Fruit fly (Drosophila melanogaster): ENCODE measurements around the gene Diap1.

Gene Diap1

DNA sequence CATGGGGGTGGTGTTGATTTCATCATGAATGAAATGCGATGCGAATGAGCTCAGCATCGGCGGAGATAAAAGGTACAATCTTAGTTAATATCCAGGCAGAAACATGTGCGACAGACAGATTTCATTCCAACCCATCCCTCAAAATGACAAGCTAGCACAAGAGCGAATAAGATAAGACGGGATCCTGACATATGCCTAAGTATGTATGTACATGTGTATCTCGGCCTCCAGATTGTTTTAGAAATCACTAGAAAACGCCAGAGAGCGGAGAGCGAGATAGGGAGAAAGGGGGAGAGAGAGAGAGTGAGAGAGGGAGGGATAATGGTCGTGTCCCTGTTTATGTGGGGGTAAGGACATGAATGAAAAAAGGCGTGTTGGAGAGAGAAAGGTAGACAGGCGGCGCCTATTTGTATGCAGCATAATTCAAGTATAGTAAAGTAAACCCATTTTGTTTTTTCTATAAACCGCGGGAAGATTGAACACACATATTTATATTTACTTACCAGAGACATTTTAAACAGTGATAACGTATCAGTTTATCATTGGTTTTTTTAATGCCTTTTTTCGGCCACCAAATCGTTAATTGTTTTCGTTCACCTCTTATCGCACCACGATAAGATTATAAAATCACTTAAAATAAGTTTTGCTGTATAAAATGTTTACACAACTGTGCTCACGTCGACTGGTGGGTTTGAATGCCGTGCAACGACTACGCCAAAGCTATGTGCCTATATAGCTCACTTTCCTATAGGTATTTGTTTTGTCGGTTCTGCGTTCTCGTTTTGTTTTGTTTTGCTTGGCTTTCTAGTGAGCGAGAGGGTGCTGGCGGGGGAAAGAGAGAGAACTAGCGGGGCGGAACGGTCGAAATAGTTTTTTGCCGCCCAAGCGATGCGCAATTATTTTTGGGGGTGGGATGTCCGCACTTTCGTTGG is 613 bp downstream of the Diap1 start:
- TF ChIP-seq noc (tag; optimal IDR thresholded peaks at IDR 0.05), result peak; percentile 63

DNA sequence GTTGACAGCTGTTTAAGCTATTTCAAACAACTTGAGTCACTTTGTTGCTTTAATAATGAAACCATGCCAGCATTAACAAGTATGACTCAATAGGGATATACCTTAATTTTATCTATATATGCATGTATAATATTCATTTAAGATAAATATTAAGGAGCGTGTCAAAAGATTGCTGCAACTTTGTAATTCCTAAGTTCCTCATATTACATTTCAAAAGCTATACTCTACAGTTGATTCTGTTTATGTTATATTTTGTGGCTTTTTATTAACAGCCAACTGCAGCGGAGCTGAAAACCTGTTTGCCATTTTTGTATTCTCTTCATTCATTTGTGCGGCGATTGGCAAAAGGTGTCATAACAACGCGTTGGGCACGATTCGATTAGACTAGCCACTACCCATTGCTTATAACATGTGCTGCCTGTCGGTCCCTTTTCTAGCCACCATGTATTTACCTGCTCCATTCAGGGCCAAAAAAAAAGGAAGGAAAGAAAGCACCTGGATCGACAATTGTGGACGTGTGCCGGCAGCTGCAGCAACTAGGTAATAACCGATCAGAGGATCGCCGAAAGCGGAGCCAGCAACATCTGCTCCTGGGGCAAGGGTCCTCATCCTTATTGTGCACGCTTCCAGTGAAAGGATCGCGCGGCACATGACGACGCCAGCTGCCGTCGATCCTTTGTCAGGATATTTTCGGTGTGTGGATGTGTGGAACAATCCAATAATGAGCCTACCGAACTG is 1.9 kb downstream of the Diap1 start:
- TF ChIP-seq noc (tag; optimal IDR thresholded peaks at IDR 0.05), result no peak

DNA sequence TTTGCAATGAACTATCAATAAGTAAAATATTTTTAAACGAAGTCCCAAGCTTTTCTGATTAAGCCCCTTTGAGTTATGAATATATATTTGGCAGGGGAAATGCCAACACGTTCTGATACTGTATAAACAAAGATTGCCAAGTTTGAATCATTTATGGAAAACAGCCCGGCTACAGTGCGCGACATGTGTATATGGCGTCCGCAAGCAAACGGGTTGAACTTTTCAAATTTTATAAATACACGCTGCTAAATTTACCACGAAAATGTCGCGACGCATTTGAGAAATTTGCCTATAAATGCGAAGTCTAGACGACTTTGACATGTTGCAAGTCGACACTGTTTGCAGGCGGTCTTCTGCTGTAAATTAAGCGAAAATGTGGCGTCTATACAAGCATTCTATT is 2.7 kb downstream of the Diap1 start:
- peak; percentile 63 for TF ChIP-seq noc (tag; optimal IDR thresholded peaks at IDR 0.05)

DNA sequence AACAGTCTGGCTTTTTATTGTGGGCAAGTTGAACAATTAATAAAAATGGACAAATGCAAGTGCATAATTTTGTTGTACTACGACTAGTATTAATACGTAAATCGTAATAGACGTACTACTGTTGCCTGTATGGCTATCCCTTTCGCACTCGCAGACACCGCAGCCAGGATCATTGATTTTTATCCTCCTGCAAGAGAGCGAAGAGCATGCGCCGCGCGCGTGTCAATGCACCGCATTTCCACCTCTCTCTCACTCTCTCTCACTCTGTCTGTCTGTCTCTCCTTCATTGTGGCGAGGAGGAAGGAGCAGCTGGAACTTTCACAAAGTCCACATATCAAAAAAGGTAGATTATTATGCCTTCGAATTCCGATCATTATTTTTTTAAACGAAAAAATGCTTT is 3.7 kb downstream of the Diap1 start:
- TF ChIP-seq noc (tag; optimal IDR thresholded peaks at IDR 0.05), result no peak

DNA sequence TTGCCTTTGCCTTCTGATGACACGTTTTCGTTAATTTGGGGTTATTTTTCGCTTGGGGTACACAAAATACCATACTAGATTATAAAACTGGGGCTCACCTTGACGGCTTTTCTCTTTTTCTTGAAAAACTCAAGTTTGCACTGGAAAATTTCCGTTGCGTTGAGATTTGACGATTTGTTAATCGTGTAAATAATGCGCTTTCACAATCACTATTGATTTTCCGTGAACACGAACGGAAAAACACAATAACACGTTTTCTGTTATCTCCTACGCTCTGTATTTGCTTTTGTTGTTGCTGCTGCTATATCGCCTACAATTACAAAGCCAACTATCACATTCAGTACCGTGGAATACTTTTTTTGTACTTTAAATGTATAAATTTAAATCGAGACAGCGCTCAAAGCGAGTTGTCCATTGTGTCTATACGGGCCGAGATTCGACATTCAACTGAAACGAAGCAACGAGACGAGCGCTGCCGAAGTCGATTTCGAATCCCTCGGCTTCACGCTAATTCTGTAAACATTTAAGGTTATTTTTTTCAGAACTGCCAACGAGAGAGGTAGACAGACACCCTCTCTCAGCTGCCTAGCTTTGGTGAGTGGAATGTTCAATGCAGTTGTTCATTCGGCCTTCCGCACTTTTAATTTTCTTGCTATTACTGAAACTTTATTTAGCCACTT is 4.3 kb downstream of the Diap1 start:
- peak; percentile 68 for TF ChIP-seq noc (tag; optimal IDR thresholded peaks at IDR 0.05)

DNA sequence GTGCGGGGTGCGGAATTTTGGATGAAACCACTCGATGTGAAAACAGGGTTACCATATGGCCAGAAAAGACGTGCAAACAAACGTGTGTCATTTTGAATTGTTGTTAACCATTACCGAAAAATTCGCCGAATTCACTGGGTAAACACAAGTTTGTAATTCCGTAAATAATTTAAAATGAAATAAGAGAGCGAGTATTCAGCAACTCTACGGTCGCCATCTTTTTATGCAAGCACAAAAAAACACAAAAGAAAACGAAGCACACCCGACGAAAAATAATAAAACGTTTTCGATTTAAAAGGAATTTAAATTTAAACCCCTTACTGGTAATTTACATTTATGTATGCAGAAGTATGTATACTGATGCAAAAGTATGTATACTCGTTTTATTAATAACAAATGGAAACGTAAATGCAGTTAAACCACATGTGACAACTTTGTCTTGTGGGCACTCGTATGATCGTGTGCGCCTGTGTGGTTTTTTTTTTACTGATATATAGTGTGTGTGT is 5.0 kb downstream of the Diap1 start:
- peak; percentile 97 for TF ChIP-seq noc (tag; optimal IDR thresholded peaks at IDR 0.05)

DNA sequence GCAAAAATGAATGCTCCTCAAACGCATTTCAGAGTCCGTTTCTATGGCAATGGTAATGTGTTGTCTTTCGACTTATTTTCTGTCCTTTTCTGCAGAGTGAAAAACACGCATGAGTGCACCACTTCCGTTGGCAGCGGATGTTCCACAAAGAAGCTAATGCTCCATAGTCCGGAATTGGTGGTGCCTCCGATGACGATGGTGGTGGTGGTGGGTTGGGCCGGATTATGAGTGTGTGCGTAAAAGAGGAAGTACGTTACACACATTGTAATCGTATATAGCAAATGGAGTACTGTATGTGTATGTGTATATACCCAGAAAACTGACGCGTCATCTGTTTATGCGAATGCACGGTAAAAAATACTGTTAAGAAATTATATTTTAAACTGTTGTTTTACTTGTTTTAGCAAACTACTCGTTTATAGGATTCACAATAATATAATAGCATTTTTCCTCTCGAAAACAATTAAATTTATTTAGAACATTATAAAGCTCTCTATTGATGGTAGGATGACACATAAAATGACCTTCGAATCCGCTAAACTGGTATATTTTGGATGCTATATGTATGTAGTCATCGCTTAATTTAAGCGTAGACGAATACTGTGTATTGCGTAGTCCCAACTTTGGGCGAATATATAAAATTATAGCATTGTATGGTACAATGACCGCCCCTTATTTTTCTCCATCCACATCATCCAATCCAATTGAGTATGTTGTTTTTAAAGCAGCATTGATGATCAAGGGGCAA is 5.6 kb downstream of the Diap1 start:
- TF ChIP-seq noc (tag; optimal IDR thresholded peaks at IDR 0.05), result no peak

DNA sequence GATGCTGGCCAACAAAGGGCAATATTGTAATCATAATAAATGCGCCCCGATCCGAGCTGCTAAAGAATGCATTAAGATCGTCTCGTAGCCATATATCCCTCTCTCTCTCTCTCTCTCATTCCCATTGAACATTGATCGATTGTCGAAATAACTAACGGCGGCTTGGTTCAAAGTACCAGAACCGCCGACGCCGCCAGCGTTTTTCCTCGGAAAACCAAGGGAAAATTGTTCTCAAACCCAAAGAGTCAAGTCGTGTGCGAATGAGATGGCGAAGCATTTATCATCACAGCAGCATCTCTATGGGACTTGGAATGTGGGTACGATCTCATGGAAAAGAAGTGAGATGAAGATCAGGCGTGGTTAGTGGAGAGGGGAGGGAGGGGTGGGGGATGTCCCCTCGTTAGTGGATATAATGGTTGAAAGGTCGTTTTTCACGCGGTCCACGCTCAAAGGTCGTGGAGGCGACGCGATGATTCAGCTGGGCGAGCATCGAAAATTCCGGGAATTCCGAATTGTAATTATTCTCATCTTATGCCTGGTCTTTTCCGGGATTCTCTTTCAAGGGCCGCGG is 7.0 kb downstream of the Diap1 start:
- no peak for TF ChIP-seq noc (tag; optimal IDR thresholded peaks at IDR 0.05)

DNA sequence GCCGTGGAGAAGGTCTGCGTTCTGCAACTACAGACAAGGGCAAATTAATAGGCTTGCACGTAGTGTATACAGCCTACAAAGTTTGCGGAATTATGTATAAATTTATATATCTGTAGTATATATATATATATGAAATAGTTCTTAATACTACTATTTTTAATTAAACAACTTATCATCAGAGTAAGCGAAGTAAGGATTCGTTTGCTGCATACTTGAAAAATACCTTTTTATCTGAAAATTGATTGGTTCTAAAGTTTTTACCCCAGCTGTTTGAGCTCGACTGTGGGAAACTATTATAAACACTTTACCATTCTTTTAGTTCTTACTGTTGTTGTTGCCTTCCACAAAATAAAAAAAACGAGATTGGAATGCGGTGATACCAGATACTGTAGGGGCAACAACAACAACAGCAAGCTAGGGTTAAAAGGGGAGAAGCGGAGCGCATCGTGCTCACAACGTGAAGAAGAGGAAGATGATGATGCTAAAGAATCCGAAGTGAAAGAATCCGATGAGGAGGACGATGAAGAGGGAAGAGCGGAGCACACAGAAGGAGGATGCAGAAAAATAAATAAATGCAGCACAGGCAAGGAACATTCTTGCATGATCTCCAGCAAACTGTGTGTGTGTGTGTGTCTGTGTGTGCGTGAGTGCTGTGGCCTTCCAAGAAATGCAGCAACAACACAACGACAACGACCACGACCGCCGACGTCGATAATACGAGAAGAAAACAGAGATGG is 7.6 kb downstream of the Diap1 start:
- no peak for TF ChIP-seq noc (tag; optimal IDR thresholded peaks at IDR 0.05)

DNA sequence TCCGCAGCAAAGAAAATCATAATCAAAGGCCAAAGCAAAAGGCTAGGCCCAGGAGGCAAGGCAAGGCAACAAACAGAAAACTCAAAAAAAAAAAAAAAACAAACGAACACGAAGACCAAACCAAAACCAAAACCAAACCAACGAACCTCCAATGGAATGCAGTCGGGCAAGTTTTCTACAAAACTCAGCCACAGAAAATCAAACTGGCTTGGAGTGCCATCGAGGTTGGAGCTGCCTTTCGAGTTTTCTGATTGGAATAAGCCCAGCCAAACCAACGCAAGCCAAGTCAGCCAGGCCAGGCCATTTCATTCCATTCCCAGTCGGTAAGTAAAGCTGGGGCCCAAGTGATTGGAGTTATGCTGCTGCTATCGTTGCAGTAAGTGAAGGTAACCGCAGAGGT is 8.2 kb downstream of the Diap1 start:
- TF ChIP-seq noc (tag; optimal IDR thresholded peaks at IDR 0.05), result no peak

DNA sequence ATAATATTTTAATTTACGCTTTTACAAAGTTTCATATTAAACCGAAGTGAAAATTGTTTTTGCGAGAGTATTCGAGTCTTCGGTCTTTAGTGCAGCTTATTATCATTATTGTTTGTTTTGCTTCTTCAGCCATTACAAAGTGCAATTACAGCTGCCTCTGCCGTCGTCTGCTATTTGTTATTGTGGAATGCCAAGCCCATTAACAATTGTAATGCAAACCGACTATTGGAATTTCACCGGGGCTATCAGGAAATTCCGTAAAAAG is 8.8 kb downstream of the Diap1 start:
- TF ChIP-seq noc (tag; optimal IDR thresholded peaks at IDR 0.05), result no peak

DNA sequence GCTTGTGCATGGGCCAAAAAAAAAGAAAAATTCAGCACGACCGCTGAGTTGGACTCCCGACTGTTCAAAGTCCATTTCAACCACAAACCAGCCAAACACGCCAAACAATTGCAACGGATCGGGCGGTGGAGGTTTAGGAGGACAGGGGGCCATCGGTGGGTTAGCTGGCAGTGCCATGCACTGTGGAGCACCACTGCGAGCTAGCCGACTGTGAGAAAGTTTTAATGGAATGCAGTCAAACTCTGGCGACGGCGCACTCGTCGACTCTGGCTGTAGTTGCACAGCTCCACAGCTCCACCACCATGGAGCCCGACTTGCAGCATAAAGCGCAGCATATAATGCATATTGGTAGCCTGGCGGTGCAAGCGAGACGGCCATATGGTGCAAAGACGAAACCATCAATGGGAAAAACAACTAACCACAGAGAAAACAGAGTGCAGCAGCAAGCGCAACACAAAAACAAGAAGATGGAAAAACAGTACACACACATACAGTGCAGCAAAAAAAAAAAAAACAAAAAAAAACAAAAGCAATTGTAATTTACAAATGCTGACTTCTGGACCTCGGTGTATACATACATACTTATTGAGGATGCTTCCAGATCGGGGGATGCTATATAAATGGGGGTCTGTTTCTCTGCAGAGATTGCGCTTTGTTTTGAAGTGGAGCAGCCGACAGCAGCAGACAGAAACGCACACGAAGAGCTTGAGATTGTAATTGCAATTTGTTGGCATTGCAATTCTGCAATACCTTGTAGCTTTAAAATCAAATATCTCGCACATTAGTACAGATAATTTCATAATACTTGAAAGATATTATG is 9.4 kb downstream of the Diap1 start:
- no peak for TF ChIP-seq noc (tag; optimal IDR thresholded peaks at IDR 0.05)

DNA sequence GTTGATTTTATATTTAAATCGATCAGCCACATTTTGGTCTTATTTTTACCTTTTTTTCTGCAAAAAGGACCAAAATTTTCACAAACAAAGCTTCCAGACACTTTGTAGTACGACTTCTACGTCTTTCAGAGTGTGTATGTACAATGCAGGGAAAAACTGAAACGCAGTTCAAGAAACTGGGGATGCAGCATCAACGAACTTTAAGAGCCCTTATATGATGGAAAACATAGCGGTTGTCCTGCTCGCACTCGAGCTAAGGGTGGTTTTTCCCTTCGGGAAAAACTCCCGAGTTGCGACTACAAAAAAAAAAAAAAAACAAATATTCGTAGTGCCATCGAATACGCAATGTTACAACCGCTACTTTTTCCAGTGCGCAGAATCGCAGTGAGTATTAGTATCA is 10.4 kb downstream of the Diap1 start:
- no peak for TF ChIP-seq noc (tag; optimal IDR thresholded peaks at IDR 0.05)

DNA sequence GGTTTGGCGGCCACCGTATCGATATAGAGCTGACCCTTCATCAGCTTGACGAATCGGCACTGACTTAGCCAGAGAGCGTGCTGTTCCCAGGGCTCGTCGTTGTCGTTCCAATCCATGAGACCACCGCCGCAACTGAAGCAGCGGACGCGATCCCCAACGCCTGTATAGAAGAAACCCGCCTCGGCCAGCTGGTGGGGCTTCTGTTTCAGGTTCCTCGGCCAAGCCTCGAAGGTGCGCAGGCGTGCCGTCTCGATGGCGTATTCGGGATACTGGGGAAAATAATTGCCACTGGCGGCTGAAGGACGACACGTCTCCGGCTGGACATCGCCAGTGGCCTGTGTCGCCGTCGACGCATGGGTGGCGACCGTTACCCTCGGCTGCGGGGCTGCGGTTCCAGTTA is 11.8 kb downstream of the Diap1 start:
- no peak for TF ChIP-seq noc (tag; optimal IDR thresholded peaks at IDR 0.05)

All from whole organism, larva.